Fruit fly (Drosophila melanogaster) whole organism, adult: ENCODE measurements around the gene CG15208.

Source experiments
- CG11617 ChIP-seq: fragments of 200-800 bp; sonication (Bioruptor generic); optimal IDR thresholded peaks from 2 replicates; lab custom pipeline; 2017; ENCODE audit warnings: mild to moderate bottlenecking, missing biosample characterization, missing genetic modification reagents, missing genetic modification characterization
- CG12768 ChIP-seq: fragments of 200-800 bp; sonication (Bioruptor generic); optimal IDR thresholded peaks from 2 replicates; lab custom pipeline; 2017; ENCODE audit warnings: missing biosample characterization, missing genetic modification characterization, mild to moderate bottlenecking, moderate library complexity, missing genetic modification reagents
- CG14711 ChIP-seq: fragments of 200-800 bp; sonication (Bioruptor generic); optimal IDR thresholded peaks from 2 replicates; lab custom pipeline; 2018; ENCODE audit warnings: missing biosample characterization, mild to moderate bottlenecking, missing genetic modification characterization, moderate library complexity
- CG1620 ChIP-seq: fragments of 200-800 bp; sonication (Bioruptor generic); optimal IDR thresholded peaks from 2 replicates; lab custom pipeline; 2016; ENCODE audit warnings: missing biosample characterization, missing genetic modification characterization
- CG5204 ChIP-seq: fragments of 200-800 bp; sonication (Bioruptor generic); optimal IDR thresholded peaks from 2 replicates; lab custom pipeline; 2016; ENCODE audit warnings: missing biosample characterization, missing genetic modification characterization
- CG7045 ChIP-seq: fragments of 200-800 bp; sonication (Bioruptor generic); optimal IDR thresholded peaks from 2 replicates; lab custom pipeline; 2017; ENCODE audit warnings: missing biosample characterization, mild to moderate bottlenecking, missing genetic modification characterization
- CG7101 ChIP-seq: fragments of 200-800 bp; sonication (Bioruptor generic); optimal IDR thresholded peaks from 2 replicates; lab custom pipeline; 2018; ENCODE audit warnings: missing biosample characterization, mild to moderate bottlenecking, missing genetic modification characterization, moderate library complexity
- Clk ChIP-seq: fragments of 200-800 bp; sonication (Bioruptor generic); optimal IDR thresholded peaks from 2 replicates; lab custom pipeline; 2017; ENCODE audit warnings: missing biosample characterization, missing genetic modification characterization
- Hr96 ChIP-seq: fragments of 200-800 bp; sonication (Bioruptor generic); optimal IDR thresholded peaks from 2 replicates; lab custom pipeline; 2016; ENCODE audit warnings: missing biosample characterization, missing genetic modification characterization
- Mnt ChIP-seq: fragments of 200-800 bp; sonication (Bioruptor generic); optimal IDR thresholded peaks from 2 replicates; lab custom pipeline; 2016; ENCODE audit warnings: missing biosample characterization, mild to moderate bottlenecking, missing genetic modification characterization
- bab1 ChIP-seq: fragments of 200-800 bp; sonication (Bioruptor generic); optimal IDR thresholded peaks from 3 replicates; lab custom pipeline; 2019; ENCODE audit warnings: missing biosample characterization, mild to moderate bottlenecking, missing genetic modification characterization, moderate library complexity
- cic ChIP-seq: fragments of 200-800 bp; sonication (Bioruptor generic); optimal IDR thresholded peaks from 2 replicates; lab custom pipeline; 2017; ENCODE audit warnings: missing biosample characterization, mild to moderate bottlenecking, missing genetic modification characterization, moderate library complexity
- cnc ChIP-seq, 2 experiments: fragments of >200 bp; optimal IDR thresholded peaks; 2 replicates each; lab custom pipeline; 2017
- kay ChIP-seq: fragments of 200-800 bp; sonication (Bioruptor generic); peaks from one replicate; lab custom pipeline; 2016; ENCODE audit warnings: missing biosample characterization, missing genetic modification characterization, borderline replicate concordance
- pad ChIP-seq: fragments of 200-800 bp; sonication (Bioruptor generic); optimal IDR thresholded peaks from 3 replicates; lab custom pipeline; 2017; ENCODE audit warnings: missing biosample characterization, missing genetic modification characterization, mild to moderate bottlenecking, moderate library complexity, missing genetic modification reagents
- tj ChIP-seq: fragments of 200-800 bp; sonication (Bioruptor generic); optimal IDR thresholded peaks from 3 replicates; lab custom pipeline; 2017; ENCODE audit warnings: missing biosample characterization, mild to moderate bottlenecking, missing genetic modification characterization, moderate library complexity

CG15208 gene

dm6 chrX:10886418-10886817, 13.3 kb upstream of the CG15208 start:
- TF ChIP-seq CG11617 (peak; percentile 43), Mnt (GFP tag; lab: Kevin White, UChicago) (peak; percentile 3), cic (GFP tag; lab: Kevin White, UChicago) (no peak), CG7101 (tag; lab: Kevin White, UChicago) (peak; percentile 42), pad (peak; percentile 21), cnc (optimal IDR thresholded peaks at IDR 0.05; lab: Kevin White, UChicago) (no peak), Hr96 (GFP tag; lab: Kevin White, UChicago) (peak; percentile 68), CG14711 (tag; lab: Kevin White, UChicago) (peak; percentile 30), CG12768 (no peak)

dm6 chrX:10887643-10888042, 12.1 kb upstream of the CG15208 start:
- TF ChIP-seq cic (GFP tag; lab: Kevin White, UChicago) (peak; percentile 69), kay (GFP tag; lab: Kevin White, UChicago) (peak; percentile 49), pad (no peak)

dm6 chrX:10889955-10890617, 9.7 kb upstream of the CG15208 start:
- no peak for TF ChIP-seq pad
- TF ChIP-seq tj = no peak
- TF ChIP-seq Mnt (GFP tag; lab: Kevin White, UChicago) = peak; percentile 25
- peak; percentile 9 for TF ChIP-seq CG14711 (tag; lab: Kevin White, UChicago)
- peak; percentile 49 for TF ChIP-seq bab1 (GFP tag; lab: Kevin White, UChicago)
- peak; percentile 7 for TF ChIP-seq CG7101 (tag; lab: Kevin White, UChicago)
- TF ChIP-seq kay (GFP tag; lab: Kevin White, UChicago) = no peak

- TF ChIP-seq CG12768 (no peak), pad (peak; percentile 50)
These were observed 8.6 kb upstream of the CG15208 start, which contains the start of gene Ork1 for dm6 chrX:10891150-10891549. Ork1 (minus strand) TSS chrX:10891250.

- TF ChIP-seq kay (GFP tag; lab: Kevin White, UChicago) (no peak), bab1 (GFP tag; lab: Kevin White, UChicago) (peak; percentile 6)
These were observed 6.6 kb upstream of the CG15208 start for dm6 chrX:10893208-10893607.

- TF ChIP-seq Clk (GFP tag; lab: Kevin White, UChicago) = no peak
- no peak for TF ChIP-seq pad
- TF ChIP-seq bab1 (GFP tag; lab: Kevin White, UChicago) = peak; percentile 70
- TF ChIP-seq CG7101 (tag; lab: Kevin White, UChicago) = peak; percentile 13
- TF ChIP-seq tj = peak; percentile 14
- no peak for TF ChIP-seq CG1620 (GFP tag; lab: Kevin White, UChicago)
- TF ChIP-seq Mnt (GFP tag; lab: Kevin White, UChicago) = peak; percentile 44
- TF ChIP-seq CG14711 (tag; lab: Kevin White, UChicago) = peak; percentile 41
These were observed 533 bp upstream of the CG15208 start, which contains the start of gene CG1582 for dm6 chrX:10899232-10899631. CG1582 (minus strand) TSS chrX:10899302.

dm6 chrX:10905047-10905446, 5.3 kb downstream of the CG15208 start:
- TF ChIP-seq CG1620 (GFP tag; lab: Kevin White, UChicago) (no peak), bab1 (GFP tag; lab: Kevin White, UChicago) (peak; percentile 42)

- TF ChIP-seq CG5204 (no peak), CG7045 (GFP tag; lab: Kevin White, UChicago) (no peak), CG12768 (no peak), CG1620 (GFP tag; lab: Kevin White, UChicago) (no peak)
These were observed 5.7 kb downstream of the CG15208 start, which contains the start of gene CG43901 for dm6 chrX:10905467-10905866. CG43901 (plus strand) TSS chrX:10905767.

- TF ChIP-seq Clk (GFP tag; lab: Kevin White, UChicago) (no peak), CG14711 (tag; lab: Kevin White, UChicago) (peak; percentile 84), tj (peak; percentile 11), cnc (optimal IDR thresholded peaks at IDR 0.05; lab: Kevin White, UChicago) (no peak)
These were observed 6.6 kb downstream of the CG15208 start for dm6 chrX:10906222-10906866.
